Worm (Caenorhabditis elegans): ENCODE data around the gene C01G6.4.

DNA sequence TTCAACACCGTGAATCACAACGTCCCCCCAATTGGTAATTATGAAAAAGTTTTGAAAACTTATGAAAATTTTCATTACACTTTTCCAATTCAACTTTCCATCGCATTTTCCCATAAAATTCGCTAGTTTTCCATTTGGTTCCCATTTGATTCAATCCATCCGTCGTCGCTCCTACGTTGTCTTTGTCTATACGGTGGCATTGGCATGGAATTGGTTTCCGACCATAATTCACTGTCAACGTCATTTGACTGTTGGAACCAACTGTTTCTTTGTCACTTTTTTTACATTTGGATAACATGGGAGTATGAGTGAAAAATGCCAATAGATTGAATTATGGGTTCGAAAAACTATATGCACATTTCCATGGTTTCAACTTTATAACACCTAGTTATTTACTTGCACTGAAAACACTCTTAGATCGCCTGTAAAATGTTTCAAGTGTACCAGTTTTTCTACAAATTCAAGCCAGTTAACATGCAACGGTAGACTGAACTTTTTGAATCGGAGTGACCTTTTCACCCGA, 14.7 kb downstream of the C01G6.4 start:
- TF ChIP-seq nhr-77 (tag; optimal IDR thresholded peaks at IDR 0.05): no peak
- no peak for TF ChIP-seq nhr-11 (tag; optimal IDR thresholded peaks at IDR 0.05)
- TF ChIP-seq jun-1 (tag; optimal IDR thresholded peaks at IDR 0.05): no peak
- no peak for TF ChIP-seq mef-2 (tag; optimal IDR thresholded peaks at IDR 0.05)
- no peak for TF ChIP-seq egl-27 (tag; optimal IDR thresholded peaks at IDR 0.05)
- no peak for TF ChIP-seq lin-35 (GFP tag; optimal IDR thresholded peaks at IDR 0.05)
- TF ChIP-seq lin-39 (tag; optimal IDR thresholded peaks at IDR 0.05): no peak
- TF ChIP-seq blmp-1 (tag; optimal IDR thresholded peaks at IDR 0.05): peak; percentile 41
- TF ChIP-seq ztf-11 (tag; optimal IDR thresholded peaks at IDR 0.05): no peak

Data from whole organism, L1 larva.